Worm (Caenorhabditis elegans) whole organism, mixed stage, embryonic: ENCODE results near the gene dmsr-12.

Experiments
- M03D4.4 ChIP-seq: sonication (generic microtip); optimal IDR thresholded peaks from 2 replicates; lab custom pipeline; 2017; ENCODE audit warnings: mild to moderate bottlenecking, missing genetic modification characterization, missing compliant biosample characterization
- blmp-1 ChIP-seq: fragments of 150-350 bp; optimal IDR thresholded peaks from 2 replicates; lab custom pipeline; 2014; ENCODE audit warnings: missing biosample characterization, missing genetic modification characterization
- ceh-39 ChIP-seq: fragments of 150-350 bp; optimal IDR thresholded peaks from 2 replicates; lab custom pipeline; 2014; ENCODE audit warnings: missing biosample characterization, missing genetic modification characterization
- ceh-83 ChIP-seq: fragments of 200-800 bp; sonication (Bioruptor generic); optimal IDR thresholded peaks from 2 replicates; lab custom pipeline; 2018; ENCODE audit warnings: mild to moderate bottlenecking, missing genetic modification characterization, missing compliant biosample characterization
- ces-1 ChIP-seq: fragments of 150-350 bp; optimal IDR thresholded peaks from 2 replicates; lab custom pipeline; 2014; ENCODE audit warnings: missing biosample characterization, missing genetic modification reagents, missing genetic modification characterization
- cnd-1 ChIP-seq: fragments of 200-800 bp; sonication (Bioruptor generic); optimal IDR thresholded peaks from 2 replicates; lab custom pipeline; 2018; ENCODE audit warnings: mild to moderate bottlenecking, missing genetic modification characterization, missing compliant biosample characterization
- drap-1 ChIP-seq: fragments of 200-800 bp; sonication (Bioruptor generic); optimal IDR thresholded peaks from 3 replicates; lab custom pipeline; 2018; ENCODE audit warnings: mild to moderate bottlenecking, missing genetic modification characterization, missing compliant biosample characterization
- elt-1 ChIP-seq: sonication (generic microtip); optimal IDR thresholded peaks from 2 replicates; lab custom pipeline; 2017; ENCODE audit warnings: missing genetic modification characterization, mild to moderate bottlenecking, missing compliant biosample characterization, antibody characterized with exemption, moderate library complexity, borderline replicate concordance; ENCODE audit not compliant: insufficient read depth
- elt-3 ChIP-seq: fragments of 150-350 bp; optimal IDR thresholded peaks from 2 replicates; lab custom pipeline; 2014; ENCODE audit warnings: missing biosample characterization, missing genetic modification characterization
- flh-1 ChIP-seq: fragments of 200-800 bp; sonication (Bioruptor generic); optimal IDR thresholded peaks from 2 replicates; lab custom pipeline; 2018; ENCODE audit warnings: mild to moderate bottlenecking, missing genetic modification characterization, moderate library complexity, missing compliant biosample characterization
- ham-2 ChIP-seq: fragments of 200-800 bp; sonication (Bioruptor generic); optimal IDR thresholded peaks from 2 replicates; lab custom pipeline; 2018; ENCODE audit warnings: mild to moderate bottlenecking, missing genetic modification characterization, missing compliant biosample characterization
- lin-32 ChIP-seq: fragments of 200-800 bp; sonication (Bioruptor generic); optimal IDR thresholded peaks from 2 replicates; lab custom pipeline; 2018; ENCODE audit warnings: mild to moderate bottlenecking, missing genetic modification characterization, missing compliant biosample characterization
- lsy-2 ChIP-seq: fragments of 150-350 bp; optimal IDR thresholded peaks from 2 replicates; lab custom pipeline; 2014; ENCODE audit warnings: missing biosample characterization, missing genetic modification characterization
- mep-1 ChIP-seq: fragments of 150-350 bp; optimal IDR thresholded peaks from 2 replicates; lab custom pipeline; 2017; ENCODE audit warnings: missing biosample characterization, missing genetic modification reagents, missing genetic modification characterization, inconsistent platforms
- mls-2 ChIP-seq: sonication (generic microtip); optimal IDR thresholded peaks from 2 replicates; lab custom pipeline; 2016; ENCODE audit warnings: mild to moderate bottlenecking, missing genetic modification characterization, moderate library complexity, missing compliant biosample characterization
- nhr-12 ChIP-seq: fragments of 150-350 bp; optimal IDR thresholded peaks from 2 replicates; lab custom pipeline; 2014; ENCODE audit warnings: missing biosample characterization, missing genetic modification characterization
- nhr-2 ChIP-seq: fragments of 150-350 bp; optimal IDR thresholded peaks from 2 replicates; lab custom pipeline; 2014; ENCODE audit warnings: missing biosample characterization, missing genetic modification characterization
- nhr-237 ChIP-seq: fragments of 150-350 bp; optimal IDR thresholded peaks from 2 replicates; lab custom pipeline; 2014; ENCODE audit warnings: missing biosample characterization, missing genetic modification characterization
- nhr-28 ChIP-seq: fragments of 150-350 bp; optimal IDR thresholded peaks from 2 replicates; lab custom pipeline; 2014; ENCODE audit warnings: missing biosample characterization, missing genetic modification characterization
- pha-4 ChIP-seq: fragments of 150-350 bp; optimal IDR thresholded peaks from 2 replicates; lab custom pipeline; 2018; ENCODE audit warnings: missing biosample characterization, missing genetic modification reagents, missing genetic modification characterization
- sem-2 ChIP-seq: fragments of 200-800 bp; sonication (Bioruptor generic); optimal IDR thresholded peaks from 2 replicates; lab custom pipeline; 2018; ENCODE audit warnings: mild to moderate bottlenecking, missing genetic modification characterization, missing compliant biosample characterization
- snpc-4 ChIP-seq: fragments of 150-350 bp; optimal IDR thresholded peaks from 2 replicates; lab custom pipeline; 2014; ENCODE audit warnings: missing biosample characterization, missing genetic modification characterization
- sptf-1 ChIP-seq: sonication (generic microtip); optimal IDR thresholded peaks from 2 replicates; lab custom pipeline; 2017; ENCODE audit warnings: mild to moderate bottlenecking, missing genetic modification characterization, moderate library complexity, missing compliant biosample characterization
- unc-120 ChIP-seq: sonication (generic microtip); optimal IDR thresholded peaks from 2 replicates; lab custom pipeline; 2017; ENCODE audit warnings: missing genetic modification characterization, missing compliant biosample characterization; ENCODE audit not compliant: poor library complexity, severe bottlenecking
- unc-39 ChIP-seq: fragments of 150-350 bp; optimal IDR thresholded peaks from 2 replicates; lab custom pipeline; 2014; ENCODE audit warnings: missing biosample characterization, missing genetic modification characterization
- unc-62 ChIP-seq: fragments of 150-350 bp; optimal IDR thresholded peaks from 2 replicates; lab custom pipeline; 2014; ENCODE audit warnings: missing biosample characterization, missing genetic modification reagents, missing genetic modification characterization
- zip-8 ChIP-seq: fragments of 150-350 bp; optimal IDR thresholded peaks from 2 replicates; lab custom pipeline; 2014; ENCODE audit warnings: missing biosample characterization, missing genetic modification characterization
- ztf-11 ChIP-seq: fragments of 150-350 bp; optimal IDR thresholded peaks from 2 replicates; lab custom pipeline; 2014; ENCODE audit warnings: missing biosample characterization, missing genetic modification characterization

The dmsr-12 gene

DNA sequence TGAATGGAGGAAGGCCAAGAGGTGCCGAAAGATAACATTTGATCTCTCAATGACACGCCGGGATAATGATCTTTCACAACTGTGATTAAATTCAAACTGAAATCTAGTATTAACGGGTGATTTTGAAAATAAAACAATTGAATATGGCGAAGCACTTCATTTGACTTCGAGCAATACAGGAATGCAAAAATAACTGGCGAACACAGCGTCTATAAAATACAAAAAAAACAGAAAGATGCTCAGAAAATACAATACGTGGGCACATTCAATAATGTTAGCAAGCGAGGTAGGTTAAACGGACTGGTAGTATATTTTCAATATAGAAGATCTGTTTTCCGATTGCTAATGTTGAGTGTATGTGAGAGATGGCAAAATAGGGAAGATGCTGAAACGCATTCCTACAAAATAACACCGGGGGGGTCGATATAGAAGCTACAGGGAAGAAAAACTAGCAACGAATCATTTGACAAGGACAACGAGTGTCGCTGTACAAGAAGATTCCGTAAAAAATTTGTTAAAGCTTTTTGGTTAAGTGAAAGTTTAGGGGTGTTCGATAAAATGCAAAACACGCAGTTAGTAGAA is 23.1 kb downstream of the dmsr-12 start:
- TF ChIP-seq blmp-1 (tag; lab: Kevin White, UChicago): no peak

- no peak for TF ChIP-seq sptf-1 (tag; lab: Kevin White, UChicago)
- no peak for TF ChIP-seq elt-1 (tag; lab: Kevin White, UChicago)
- no peak for TF ChIP-seq mep-1 (tag; lab: Kevin White, UChicago)
- no peak for TF ChIP-seq ham-2 (GFP tag; lab: Kevin White, UChicago)
- TF ChIP-seq unc-62 (GFP tag; lab: Kevin White, UChicago): no peak
- no peak for TF ChIP-seq sem-2 (GFP tag; lab: Kevin White, UChicago)
- TF ChIP-seq snpc-4 (tag; lab: Kevin White, UChicago): no peak
- no peak for TF ChIP-seq lsy-2 (tag; lab: Kevin White, UChicago)
- no peak for TF ChIP-seq pha-4 (tag; lab: Kevin White, UChicago)
Measured at ce11 chrV:6782260-6782659, 24.0 kb downstream of the dmsr-12 start.

DNA sequence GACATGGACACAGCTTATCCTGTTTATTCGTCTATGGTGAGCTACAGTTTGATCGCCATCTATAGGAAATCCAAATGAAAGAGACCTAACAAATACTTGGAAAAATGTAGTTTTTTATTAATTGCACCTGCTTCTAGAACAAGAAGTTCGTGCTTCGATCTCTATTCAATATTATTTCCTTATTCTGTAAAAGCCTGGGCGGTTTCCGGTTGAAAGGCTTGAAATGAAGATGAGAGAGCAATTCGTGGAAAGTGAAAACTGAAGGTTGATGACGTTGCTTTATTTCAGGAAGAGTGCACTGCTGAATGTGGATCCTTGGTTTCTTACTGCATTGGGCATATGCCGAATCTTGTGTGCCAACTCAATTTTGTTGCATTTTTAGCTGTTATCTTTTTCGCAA is 25.6 kb downstream of the dmsr-12 start:
- TF ChIP-seq zip-8 (tag; lab: Kevin White, UChicago) (no peak), ceh-83 (GFP tag; lab: Kevin White, UChicago) (no peak), drap-1 (GFP tag; lab: Kevin White, UChicago) (no peak), ztf-11 (no peak), unc-62 (GFP tag; lab: Kevin White, UChicago) (no peak)

- TF ChIP-seq zip-8 (tag; lab: Kevin White, UChicago) (no peak), snpc-4 (tag; lab: Kevin White, UChicago) (no peak), nhr-237 (no peak), unc-62 (GFP tag; lab: Kevin White, UChicago) (no peak), blmp-1 (tag; lab: Kevin White, UChicago) (no peak), ceh-39 (tag; lab: Kevin White, UChicago) (no peak), cnd-1 (tag; lab: Kevin White, UChicago) (no peak), ces-1 (GFP tag; lab: Kevin White, UChicago) (no peak), mep-1 (tag; lab: Kevin White, UChicago) (no peak), mls-2 (no peak), nhr-12 (tag; lab: Kevin White, UChicago) (no peak)
Measured at ce11 chrV:6780166-6780565, 26.1 kb downstream of the dmsr-12 start, which contains the start of gene ZC404.15. Gene ZC404.15 (plus strand): TSS chrV:6780466.

- TF ChIP-seq ces-1 (GFP tag; lab: Kevin White, UChicago) (no peak), blmp-1 (tag; lab: Kevin White, UChicago) (no peak), unc-39 (tag; lab: Kevin White, UChicago) (no peak), mep-1 (tag; lab: Kevin White, UChicago) (no peak), cnd-1 (tag; lab: Kevin White, UChicago) (no peak), unc-120 (tag; lab: Kevin White, UChicago) (no peak), ceh-39 (tag; lab: Kevin White, UChicago) (no peak), nhr-2 (tag; lab: Kevin White, UChicago) (no peak), snpc-4 (tag; lab: Kevin White, UChicago) (no peak), elt-3 (tag; lab: Kevin White, UChicago) (no peak), lsy-2 (tag; lab: Kevin White, UChicago) (no peak)
Measured at ce11 chrV:6778457-6778856, 27.8 kb downstream of the dmsr-12 start.

ce11 chrV:6775708-6776107 is 30.5 kb downstream of the dmsr-12 start, which contains the start of gene srh-28:
Gene srh-28 (minus strand): TSS chrV:6775808.
- TF ChIP-seq unc-120 (tag; lab: Kevin White, UChicago) (no peak), elt-3 (tag; lab: Kevin White, UChicago) (no peak), nhr-28 (tag; lab: Kevin White, UChicago) (no peak), M03D4.4 (tag; lab: Kevin White, UChicago) (no peak), lin-32 (GFP tag; lab: Kevin White, UChicago) (no peak), elt-1 (tag; lab: Kevin White, UChicago) (no peak), mep-1 (tag; lab: Kevin White, UChicago) (no peak), ceh-83 (GFP tag; lab: Kevin White, UChicago) (no peak), ztf-11 (no peak), flh-1 (GFP tag; lab: Kevin White, UChicago) (no peak), pha-4 (tag; lab: Kevin White, UChicago) (no peak), ces-1 (GFP tag; lab: Kevin White, UChicago) (no peak), ceh-39 (tag; lab: Kevin White, UChicago) (no peak)
